Worm (Caenorhabditis elegans) whole organism, dauer: ENCODE data around the gene H04D03.4.

Experiments
- unc-62 ChIP-seq: sonication (generic microtip); optimal IDR thresholded peaks from 2 replicates; lab custom pipeline; 2017; ENCODE audit warnings: missing biosample characterization, missing genetic modification reagents, missing genetic modification characterization

The H04D03.4 gene

DNA sequence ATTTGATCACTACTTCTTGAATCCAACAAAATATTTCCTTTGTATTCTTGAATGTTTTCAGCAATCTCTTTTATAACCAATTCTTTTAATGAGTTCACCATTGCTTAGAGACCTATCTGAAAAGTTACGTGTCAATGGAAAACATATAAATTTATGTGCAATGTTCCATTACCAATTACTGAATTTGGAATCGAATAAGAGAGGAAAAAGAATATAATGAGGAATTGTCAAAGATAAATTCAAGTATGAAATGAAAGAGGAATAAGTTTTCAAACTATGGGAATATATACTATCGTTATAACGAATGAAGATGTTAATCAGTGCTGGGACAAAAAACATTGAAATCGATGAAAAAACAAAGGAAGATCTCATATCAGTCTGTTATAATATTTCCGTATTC lies at the start of gene H04D03.4:
Gene H04D03.4 (minus strand): TSS at position 101 of the 400 bp plus-strand sequence.
- no peak for TF ChIP-seq unc-62 (GFP tag; lab: Kevin White, UChicago)

DNA sequence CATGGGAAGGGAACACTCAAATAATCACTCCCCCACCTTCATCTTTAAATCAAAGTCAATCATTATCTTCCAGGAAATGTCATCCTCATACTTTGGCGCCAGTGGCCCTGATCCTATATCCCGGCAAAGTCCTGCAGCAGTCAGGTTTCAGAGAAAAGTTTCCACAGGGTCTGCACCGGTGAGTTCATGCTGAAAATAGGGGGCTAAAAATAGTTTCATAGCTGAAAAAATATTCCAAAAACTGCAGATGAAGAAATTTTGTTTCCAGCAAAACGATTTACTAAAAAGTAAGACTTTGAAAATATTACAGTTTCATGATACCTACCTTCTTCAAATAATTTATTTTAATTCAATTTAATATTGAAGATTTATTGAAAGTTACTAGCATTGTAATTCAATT lies 37.1 kb upstream of the H04D03.4 start, which contains the start of gene ptr-25:
Gene ptr-25 (plus strand): TSS at position 73 of the 400 bp plus-strand sequence.
- no peak for TF ChIP-seq unc-62 (GFP tag; lab: Kevin White, UChicago)

DNA sequence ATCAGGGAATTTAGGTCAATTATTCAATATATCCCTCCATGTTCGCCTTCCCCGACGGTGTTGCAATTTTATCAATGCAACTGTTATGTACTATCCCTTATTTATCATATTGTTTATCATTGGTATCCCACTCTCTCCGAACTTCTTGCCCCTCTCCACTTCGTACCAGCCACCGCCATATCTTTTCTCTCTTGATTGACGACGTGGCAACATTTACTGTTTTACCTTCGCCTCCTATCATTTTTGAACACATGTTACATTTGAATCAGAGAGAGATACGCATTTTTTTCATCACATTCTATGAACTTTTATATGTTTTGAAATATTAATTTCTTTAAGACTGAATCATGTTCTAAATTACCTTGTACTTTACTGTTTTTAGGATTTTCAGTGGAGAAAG lies 35.5 kb upstream of the H04D03.4 start:
- no peak for TF ChIP-seq unc-62 (GFP tag; lab: Kevin White, UChicago)

DNA sequence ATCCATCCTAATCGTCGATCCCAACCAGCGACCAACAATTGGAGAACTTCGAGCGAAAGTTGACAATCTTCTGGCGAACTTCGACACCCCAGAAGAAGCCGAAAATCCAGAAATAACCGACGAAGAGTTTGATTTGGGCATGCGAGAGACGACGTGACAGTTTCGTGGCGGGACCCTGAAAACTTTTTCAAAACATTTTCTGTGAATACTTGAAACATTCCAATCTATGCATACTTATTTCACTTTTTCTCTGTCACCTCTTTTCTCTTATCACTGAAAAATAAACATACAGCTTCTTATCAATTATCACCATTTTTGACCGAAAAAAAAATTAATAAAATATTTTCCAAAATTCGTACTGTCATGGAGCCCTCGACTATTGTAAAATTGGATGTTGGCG lies 31.1 kb upstream of the H04D03.4 start, which contains the start of gene D2045.8:
Gene D2045.8 (plus strand): TSS at position 301 of the 400 bp plus-strand sequence.
- no peak for TF ChIP-seq unc-62 (GFP tag; lab: Kevin White, UChicago)

DNA sequence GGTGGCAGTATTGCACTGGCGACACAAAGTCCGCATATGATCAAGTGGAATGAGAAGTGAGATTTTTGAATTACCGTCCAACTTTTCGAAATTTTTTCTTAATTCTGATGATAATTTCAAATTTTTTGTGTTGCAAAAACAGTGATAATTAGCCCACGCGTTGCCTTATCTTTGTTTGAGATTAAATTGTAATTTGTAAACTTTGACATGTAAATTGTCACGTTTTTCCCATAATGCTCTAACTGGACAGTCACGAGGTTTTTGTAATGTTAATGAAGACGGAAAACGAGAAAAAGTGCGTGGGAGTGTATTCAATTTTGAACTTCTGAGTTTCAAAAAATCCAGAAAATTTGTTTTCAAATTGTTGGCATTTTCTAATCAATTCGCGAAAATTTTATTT lies 30.6 kb upstream of the H04D03.4 start:
- TF ChIP-seq unc-62 (GFP tag; lab: Kevin White, UChicago): no peak

DNA sequence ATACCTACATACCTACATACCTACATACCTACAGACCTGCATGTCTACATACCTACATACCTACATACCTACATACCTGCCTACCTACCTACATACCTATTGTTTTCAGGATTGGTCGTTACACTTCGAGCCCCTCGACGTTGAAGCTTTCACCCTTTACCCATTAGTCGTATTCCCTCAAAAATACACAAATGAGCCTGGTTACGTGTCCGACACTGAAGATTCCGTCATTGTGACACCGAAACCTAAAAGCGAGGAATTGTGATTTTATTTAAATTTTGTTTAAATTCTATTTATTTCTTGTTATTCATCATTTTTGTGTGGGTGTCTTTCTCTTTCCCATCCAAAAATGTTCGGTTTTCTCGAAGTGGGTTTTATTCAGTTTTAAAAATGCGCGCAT lies 28.3 kb upstream of the H04D03.4 start, which contains the start of gene D2045.7:
Gene D2045.7 (plus strand): TSS at position 301 of the 400 bp plus-strand sequence.
- no peak for TF ChIP-seq unc-62 (GFP tag; lab: Kevin White, UChicago)

DNA sequence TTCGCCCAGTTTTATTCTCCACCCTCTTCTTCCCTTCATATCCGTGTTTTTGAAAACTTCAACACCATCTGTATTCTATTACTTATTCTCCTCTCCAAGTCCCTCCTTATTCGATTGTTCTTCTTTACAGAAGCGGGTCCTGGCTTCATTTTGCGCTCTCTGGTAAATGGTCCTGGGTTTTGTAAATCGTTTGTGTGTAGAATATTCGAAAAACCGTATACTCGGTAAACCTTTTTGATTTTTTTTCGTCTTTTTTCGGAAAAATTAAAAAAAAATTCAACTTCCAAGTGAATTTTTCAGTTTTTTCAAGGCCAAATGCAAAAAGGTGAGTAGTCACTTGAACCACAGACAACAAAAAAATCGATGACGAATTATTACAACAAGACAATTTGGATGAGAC lies 24.0 kb upstream of the H04D03.4 start, which contains the start of gene D2045.9:
Gene D2045.9 (plus strand): TSS at position 301 of the 400 bp plus-strand sequence.
- TF ChIP-seq unc-62 (GFP tag; lab: Kevin White, UChicago): no peak

DNA sequence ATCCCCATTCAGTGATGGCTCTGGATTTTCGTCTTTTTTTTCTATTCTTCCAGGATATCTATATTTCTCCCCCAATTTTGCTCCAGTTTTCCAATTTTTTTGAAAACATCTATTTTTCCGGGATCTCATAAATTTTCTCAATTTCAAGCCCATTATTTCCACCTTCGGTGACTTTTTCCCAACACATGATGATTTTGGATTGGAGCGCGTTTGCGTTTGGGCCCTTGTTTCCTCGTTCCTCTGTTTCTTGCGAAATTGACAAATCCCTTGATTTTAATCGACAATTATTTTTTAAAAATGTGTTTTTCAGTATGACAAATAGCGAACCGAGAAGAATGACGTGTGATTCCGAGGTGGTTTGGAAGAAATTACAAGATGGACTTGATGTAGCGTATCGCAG lies 20.0 kb upstream of the H04D03.4 start, which contains the start of gene cul-1:
Gene cul-1 (plus strand): TSS at position 311 of the 400 bp plus-strand sequence.
- no peak for TF ChIP-seq unc-62 (GFP tag; lab: Kevin White, UChicago)

DNA sequence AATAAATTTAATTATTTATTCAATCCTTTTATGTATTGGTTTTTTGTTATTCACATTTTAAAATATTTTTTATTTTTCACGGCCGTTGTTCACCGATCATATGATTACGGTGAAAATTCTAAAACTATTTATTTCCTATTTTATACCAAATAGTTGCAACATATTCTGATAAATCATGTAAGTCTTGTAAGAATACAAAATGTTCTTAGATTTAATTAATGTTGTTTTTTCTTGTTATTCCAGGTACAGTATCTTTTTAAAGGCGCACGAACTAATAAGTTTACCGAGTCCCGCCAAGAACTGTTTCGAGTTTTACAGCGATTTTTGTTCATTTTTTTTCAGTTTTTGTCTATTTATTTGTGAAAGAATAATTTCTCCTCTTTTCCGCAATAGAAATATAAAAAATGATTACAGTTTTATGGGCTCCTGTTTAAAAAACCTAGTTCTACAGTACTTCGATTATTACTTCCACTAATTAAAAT lies 18.7 kb upstream of the H04D03.4 start, which contains the start of gene D2045.5:
Gene D2045.5 (minus strand): TSS at position 51 of the 482 bp plus-strand sequence.
- no peak for TF ChIP-seq unc-62 (GFP tag; lab: Kevin White, UChicago)

DNA sequence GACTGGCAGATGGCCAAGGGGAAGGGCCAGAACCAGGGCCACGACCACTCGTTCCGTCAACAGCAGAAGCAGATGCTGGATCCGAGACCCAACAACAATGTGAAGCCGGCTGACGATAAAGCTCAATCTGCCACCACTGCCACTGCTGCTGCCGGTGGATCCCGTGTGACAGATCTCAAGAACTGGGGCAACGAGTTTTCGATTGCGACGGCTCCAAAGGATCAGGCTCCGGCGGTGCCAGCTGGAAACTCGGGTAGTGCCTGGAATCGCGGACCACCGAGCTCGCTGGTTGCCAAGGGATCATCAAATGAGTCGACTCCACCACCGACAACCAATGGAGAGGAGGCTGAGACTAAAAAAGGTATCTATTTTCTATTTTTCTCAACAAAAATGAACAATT lies 13.5 kb upstream of the H04D03.4 start:
- no peak for TF ChIP-seq unc-62 (GFP tag; lab: Kevin White, UChicago)

DNA sequence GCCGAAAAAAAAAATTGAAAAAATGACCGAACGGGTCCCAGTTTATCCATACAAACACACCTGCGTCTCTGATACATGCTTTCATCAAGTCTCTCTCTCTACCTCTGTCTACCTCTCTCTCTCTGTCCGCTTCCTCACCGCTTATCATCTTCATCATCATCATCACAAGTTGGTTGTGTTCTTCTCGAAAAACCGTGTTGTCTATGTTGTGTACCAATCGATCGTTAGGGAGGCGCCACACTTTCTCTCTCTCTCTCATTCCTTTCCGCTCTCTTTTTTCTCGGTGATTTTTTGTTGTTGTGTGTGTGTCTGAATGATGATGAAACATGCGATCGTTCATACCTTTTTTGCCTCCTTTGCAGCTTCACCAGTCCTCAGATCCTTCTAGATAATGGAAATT lies 12.7 kb upstream of the H04D03.4 start:
- TF ChIP-seq unc-62 (GFP tag; lab: Kevin White, UChicago): no peak

DNA sequence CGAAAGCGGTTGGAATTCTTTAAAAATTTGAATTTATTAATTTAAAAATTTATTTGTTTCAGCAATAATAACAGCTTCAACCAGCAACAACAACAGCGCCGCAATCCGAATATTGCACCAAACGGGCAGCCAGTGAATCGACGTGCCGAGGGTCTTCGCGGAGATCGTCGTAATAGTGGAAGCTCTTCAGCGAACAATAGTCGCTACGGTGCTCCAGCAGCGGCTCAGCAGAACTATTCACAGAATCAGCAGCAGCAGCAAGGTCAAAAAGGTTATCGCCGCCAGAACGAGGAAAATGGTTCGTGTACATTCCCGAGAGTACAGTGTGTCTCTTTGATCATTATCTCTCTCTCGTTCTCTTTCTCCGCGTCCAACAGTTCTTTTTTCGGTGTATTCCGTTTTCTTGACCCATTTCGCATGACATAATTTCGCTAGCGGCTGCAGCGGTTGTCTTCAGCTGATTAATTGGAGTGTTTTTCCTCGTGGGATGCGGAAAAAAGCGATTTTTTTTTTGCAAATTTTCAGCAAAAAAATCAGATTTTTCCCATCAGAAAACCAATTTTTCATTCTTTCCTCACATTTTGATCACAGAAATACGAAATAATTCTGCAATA lies 12.1 kb upstream of the H04D03.4 start:
- TF ChIP-seq unc-62 (GFP tag; lab: Kevin White, UChicago): no peak

DNA sequence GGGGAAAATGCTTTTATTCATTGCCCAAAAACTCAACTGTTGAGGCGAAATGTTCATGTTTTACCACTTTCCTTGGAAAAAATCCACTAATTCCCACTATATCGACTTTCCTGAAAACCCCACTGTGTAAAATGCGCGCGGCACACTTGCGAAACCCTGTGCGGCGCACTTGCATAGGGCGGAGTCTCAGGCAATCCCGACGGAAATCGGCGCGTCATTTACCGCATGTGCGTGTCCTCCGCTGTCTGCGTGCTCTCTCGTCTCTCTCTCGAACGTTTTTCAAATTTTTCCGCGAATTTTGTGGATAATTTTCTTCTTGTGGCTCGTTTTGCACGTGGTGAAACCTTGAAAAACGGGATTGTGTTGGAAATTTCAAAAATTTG lies 10.2 kb upstream of the H04D03.4 start, which contains the start of gene atx-2:
Gene atx-2 (plus strand): TSS at position 226 of the 383 bp plus-strand sequence.
- TF ChIP-seq unc-62 (GFP tag; lab: Kevin White, UChicago): no peak

DNA sequence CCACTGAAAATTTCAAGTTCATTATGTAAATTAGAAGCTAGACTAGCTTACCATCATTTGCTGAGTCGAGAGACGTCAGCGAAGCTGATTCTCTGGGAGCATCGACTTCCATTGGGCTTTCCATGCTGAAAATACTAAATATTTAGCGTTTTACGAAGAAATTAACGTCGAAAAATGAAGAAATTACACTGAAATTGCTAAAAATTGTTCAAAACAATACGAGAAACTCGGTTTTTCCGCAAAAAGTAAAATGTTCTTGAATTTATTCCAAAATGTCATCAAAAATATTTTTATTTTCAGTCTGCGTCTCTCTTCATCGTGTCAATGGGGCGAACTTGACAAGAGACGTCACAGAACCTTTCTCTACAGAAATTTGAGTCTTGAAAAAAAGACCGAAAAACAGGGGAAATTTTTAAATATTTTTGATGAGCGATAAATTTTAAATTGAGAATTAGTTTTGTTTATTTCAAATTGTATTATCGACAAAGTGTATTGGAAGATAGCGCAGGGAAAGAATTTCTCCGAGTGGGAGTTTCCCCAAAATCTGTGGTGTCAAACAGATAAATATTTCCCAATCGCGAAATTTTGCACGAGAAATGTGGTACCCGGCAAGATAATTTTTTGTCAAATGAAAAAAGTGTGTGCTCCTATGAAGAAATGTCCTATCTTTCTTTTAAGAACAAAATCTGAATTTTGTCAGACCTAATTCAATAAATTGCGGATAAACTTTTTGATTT lies 9.7 kb upstream of the H04D03.4 start, which contains the start of gene ecps-1:
Gene ecps-1 (minus strand): TSS at position 125 of the 737 bp plus-strand sequence.
- TF ChIP-seq unc-62 (GFP tag; lab: Kevin White, UChicago): no peak

DNA sequence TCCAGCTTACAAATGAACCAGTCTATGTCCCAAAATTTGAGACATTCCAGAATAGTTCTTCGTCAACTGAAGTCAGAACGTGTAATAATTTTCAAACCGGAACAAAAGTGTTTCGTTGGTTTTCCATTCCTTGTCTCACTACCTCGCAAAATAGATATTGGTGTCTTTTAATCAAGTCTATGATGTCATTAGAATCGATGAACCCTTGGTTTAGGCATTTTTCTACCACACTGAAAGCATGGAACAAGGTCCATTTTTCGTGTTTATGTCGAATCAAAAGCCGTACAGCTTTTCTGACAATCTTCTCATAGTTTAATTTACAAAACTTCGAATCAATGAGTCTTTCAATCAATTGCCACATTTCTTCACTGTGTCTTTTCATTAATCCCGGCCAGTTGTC lies 4.2 kb downstream of the H04D03.4 start, which contains the start of gene H04D03.7:
Gene H04D03.7 (minus strand): TSS at position 101 of the 400 bp plus-strand sequence.
- no peak for TF ChIP-seq unc-62 (GFP tag; lab: Kevin White, UChicago)
